Worm (Caenorhabditis elegans): ENCODE data around the gene algn-3.

ce11 chrII:14094590-14094989 lies 38.0 kb downstream of the algn-3 start, which contains the start of gene col-87:
- TF ChIP-seq ref-1 (GFP tag; conservative IDR thresholded peaks at IDR 0.05) (no peak), flt-1 (GFP tag; IDR thresholded peaks at IDR 0.05) (no peak), ztf-29 (GFP tag; IDR thresholded peaks at IDR 0.05) (no peak), cog-1 (tag; optimal IDR thresholded peaks at IDR 0.05) (no peak), klf-2 (GFP tag; conservative IDR thresholded peaks at IDR 0.05) (no peak), ztf-23 (GFP tag; IDR thresholded peaks at IDR 0.05) (no peak), med-1 (GFP tag; optimal IDR thresholded peaks at IDR 0.05; ENCODE audit: insufficient read depth) (no peak), T22C8.4 (GFP tag; IDR thresholded peaks at IDR 0.05) (no peak), tab-1 (GFP tag; IDR thresholded peaks at IDR 0.05) (no peak)
